Worm (Caenorhabditis elegans): ENCODE results near the gene Y7A5A.5.
A peak's percentile ranks its signal among the peaks of the same experiment; 100 is the strongest.

The Y7A5A.5 gene

DNA sequence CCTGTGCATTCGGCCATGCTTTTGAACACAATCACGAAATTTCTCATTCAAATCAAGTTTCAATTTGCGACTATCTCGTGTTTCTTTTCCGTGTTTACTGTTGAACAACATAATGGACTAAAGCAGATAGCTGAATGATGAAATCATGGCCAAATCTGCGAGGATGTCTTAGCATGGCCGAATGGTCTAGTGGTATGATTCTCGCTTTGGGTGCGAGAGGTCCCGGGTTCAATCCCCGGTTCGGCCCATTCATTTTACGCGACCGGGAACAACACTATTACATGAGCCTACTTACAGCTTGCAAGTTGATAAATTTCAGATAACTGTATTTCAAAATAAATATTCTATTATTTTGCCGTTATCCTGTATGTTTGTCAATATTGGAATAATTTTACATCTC, 35.4 kb downstream of the Y7A5A.5 start:
- TF ChIP-seq nhr-129 (tag; optimal IDR thresholded peaks at IDR 0.05) (no peak), R02D3.7 (tag; optimal IDR thresholded peaks at IDR 0.05) (no peak), sma-9 (GFP tag; optimal IDR thresholded peaks at IDR 0.05) (no peak), sma-9 (tag; optimal IDR thresholded peaks at IDR 0.05) (no peak), peb-1 (tag; optimal IDR thresholded peaks at IDR 0.05) (no peak)

DNA sequence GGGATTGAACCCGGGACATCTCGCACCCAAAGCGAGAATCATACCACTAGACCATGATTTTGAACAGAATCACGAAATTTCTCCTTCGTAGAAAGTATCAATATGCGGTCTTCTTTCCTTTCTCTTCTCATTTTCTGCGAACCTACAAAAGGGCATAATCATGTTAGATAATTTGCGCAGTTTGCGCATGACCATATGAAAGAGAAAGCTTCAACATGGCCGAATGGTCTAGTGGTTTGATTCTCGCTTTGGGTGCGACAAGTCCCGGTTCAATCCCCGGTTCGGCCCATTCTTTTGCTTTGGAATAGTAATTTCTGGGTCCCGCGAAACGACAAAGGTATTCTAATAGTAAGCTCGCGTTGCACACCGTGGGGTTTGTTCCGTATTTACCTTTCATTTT, 38.8 kb downstream of the Y7A5A.5 start:
- no peak for TF ChIP-seq lin-13 (GFP tag; optimal IDR thresholded peaks at IDR 0.05)
- peak; percentile 33 for TF ChIP-seq nhr-21 (tag; optimal IDR thresholded peaks at IDR 0.05)

DNA sequence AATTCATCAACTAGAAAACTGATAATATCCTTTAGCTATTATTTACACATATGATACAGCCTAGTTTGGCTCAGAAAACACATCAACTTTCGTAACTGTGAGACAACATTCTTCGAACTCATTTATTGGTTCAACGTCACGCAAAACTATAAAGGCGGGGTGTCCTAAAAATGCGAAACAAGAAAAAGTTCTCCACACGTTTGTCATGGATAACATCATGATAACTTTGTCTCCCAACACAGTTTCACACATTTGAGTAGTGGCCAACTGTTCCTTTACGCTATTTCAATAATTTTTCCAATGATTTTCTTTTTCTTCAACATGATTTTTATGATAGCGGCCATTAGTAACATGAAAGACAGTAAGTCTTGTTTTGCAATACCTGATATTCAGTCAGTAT, 39.9 kb downstream of the Y7A5A.5 start, which contains the start of gene srxa-9:
Gene srxa-9, plus strand, starts transcription at position 301 of the 400 bp plus-strand sequence.
- no peak for TF ChIP-seq ZK546.5 (tag; optimal IDR thresholded peaks at IDR 0.05)
- TF ChIP-seq ceh-82 (tag; optimal IDR thresholded peaks at IDR 0.05) = no peak
- no peak for TF ChIP-seq nhr-23 (tag; optimal IDR thresholded peaks at IDR 0.05)
- no peak for TF ChIP-seq fos-1 (tag; optimal IDR thresholded peaks at IDR 0.05)
- no peak for TF ChIP-seq ztf-4 (tag; optimal IDR thresholded peaks at IDR 0.05)
- TF ChIP-seq lin-13 (GFP tag; optimal IDR thresholded peaks at IDR 0.05) = no peak
- TF ChIP-seq elt-3 (tag; optimal IDR thresholded peaks at IDR 0.05) = no peak
- TF ChIP-seq zag-1 (tag; optimal IDR thresholded peaks at IDR 0.05) = no peak
- TF ChIP-seq nhr-25 (tag; optimal IDR thresholded peaks at IDR 0.05) = no peak
- TF ChIP-seq mbf-1 (tag; optimal IDR thresholded peaks at IDR 0.05) = no peak
- no peak for TF ChIP-seq egl-27 (tag; optimal IDR thresholded peaks at IDR 0.05)
- TF ChIP-seq lsy-2 (tag; optimal IDR thresholded peaks at IDR 0.05) = no peak
- no peak for TF ChIP-seq dmd-4 (tag; optimal IDR thresholded peaks at IDR 0.05)
- no peak for TF ChIP-seq ztf-11 (tag; optimal IDR thresholded peaks at IDR 0.05)

DNA sequence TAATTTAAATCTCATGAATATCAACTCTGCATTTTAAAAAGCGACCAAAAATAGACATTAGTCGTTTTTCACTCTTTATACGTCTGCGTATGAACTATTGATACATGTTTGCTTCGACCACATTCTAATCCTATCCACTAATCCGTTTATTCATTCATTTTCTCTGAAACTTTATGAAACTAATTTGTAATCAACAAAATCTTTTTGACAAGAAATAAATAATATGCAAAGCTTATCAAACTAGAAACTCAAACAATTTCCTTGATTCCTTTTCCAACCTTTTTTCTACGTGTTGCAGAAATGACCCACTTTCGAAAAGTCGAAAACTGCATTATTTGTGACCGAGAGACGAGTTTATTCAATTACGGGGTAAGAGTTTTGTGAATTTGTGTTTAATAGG, 44.3 kb downstream of the Y7A5A.5 start, which contains the start of gene nhr-255:
Gene nhr-255, plus strand, starts transcription at position 301 of the 400 bp plus-strand sequence.
- no peak for TF ChIP-seq gmeb-1 (tag; optimal IDR thresholded peaks at IDR 0.05)
- TF ChIP-seq skn-1 (tag; optimal IDR thresholded peaks at IDR 0.05) = no peak
- no peak for TF ChIP-seq blmp-1 (tag; optimal IDR thresholded peaks at IDR 0.05; ENCODE audit: insufficient read depth)

DNA sequence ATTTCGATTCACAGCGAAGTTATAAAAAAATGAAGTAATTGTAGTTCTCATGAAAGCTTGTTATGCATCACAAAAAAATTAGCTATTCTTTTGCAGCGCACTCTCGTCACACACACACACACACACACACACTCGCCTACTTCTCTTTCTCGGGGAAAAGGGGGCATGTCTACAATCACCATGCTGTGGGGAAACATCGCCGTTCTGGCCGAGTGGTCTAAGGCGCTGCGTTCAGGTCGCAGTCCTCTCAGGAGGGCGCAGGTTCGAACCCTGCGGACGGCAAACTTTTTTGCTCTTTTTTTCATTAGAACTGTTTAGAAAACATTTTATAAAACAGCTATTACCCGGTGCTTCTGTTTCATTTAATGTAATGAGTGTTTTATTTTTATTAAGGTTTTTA, 44.8 kb downstream of the Y7A5A.5 start:
- TF ChIP-seq lin-13 (GFP tag; optimal IDR thresholded peaks at IDR 0.05) = peak; percentile 52
- peak in 1 of 2 experiments; percentile 33 for TF ChIP-seq mdl-1 (tag; optimal IDR thresholded peaks at IDR 0.05)
- TF ChIP-seq snpc-4 (tag; optimal IDR thresholded peaks at IDR 0.05) = peak; percentile 49
- peak; percentile 59 for TF ChIP-seq crh-2 (tag; optimal IDR thresholded peaks at IDR 0.05)
- TF ChIP-seq blmp-1 (tag; optimal IDR thresholded peaks at IDR 0.05; ENCODE audit: insufficient read depth) = no peak
- peak; percentile 53 for TF ChIP-seq sma-9 (GFP tag; optimal IDR thresholded peaks at IDR 0.05)
- no peak for TF ChIP-seq sma-9 (tag; optimal IDR thresholded peaks at IDR 0.05)
- peak; percentile 41 for TF ChIP-seq F13H6.1 (tag; optimal IDR thresholded peaks at IDR 0.05)
- TF ChIP-seq fos-1 (tag; optimal IDR thresholded peaks at IDR 0.05) = peak; percentile 43
- peak; percentile 57 for TF ChIP-seq lin-11 (tag; optimal IDR thresholded peaks at IDR 0.05)
- TF ChIP-seq ceh-16 (tag; optimal IDR thresholded peaks at IDR 0.05) = peak; percentile 8
- TF ChIP-seq Y55F3AM.14 (GFP tag; optimal IDR thresholded peaks at IDR 0.05) = peak; percentile 41
- peak; percentile 39 for TF ChIP-seq sma-3 (GFP tag; optimal IDR thresholded peaks at IDR 0.05)
- peak; percentile 13 for TF ChIP-seq C34F6.9 (tag; optimal IDR thresholded peaks at IDR 0.05)
- peak; percentile 33 to 59 for TF ChIP-seq lsy-2 (tag; optimal IDR thresholded peaks at IDR 0.05)
- peak; percentile 63 for TF ChIP-seq unc-55 (GFP tag; optimal IDR thresholded peaks at IDR 0.05)
- TF ChIP-seq zag-1 (tag; optimal IDR thresholded peaks at IDR 0.05) = peak; percentile 2
- TF ChIP-seq ztf-11 (tag; optimal IDR thresholded peaks at IDR 0.05) = no peak
- no peak for TF ChIP-seq skn-1 (tag; optimal IDR thresholded peaks at IDR 0.05)
- peak; percentile 84 for TF ChIP-seq nhr-129 (tag; optimal IDR thresholded peaks at IDR 0.05)
- TF ChIP-seq nhr-25 (tag; optimal IDR thresholded peaks at IDR 0.05) = no peak
- TF ChIP-seq gmeb-1 (tag; optimal IDR thresholded peaks at IDR 0.05) = peak; percentile 57
- TF ChIP-seq nhr-10 (tag; optimal IDR thresholded peaks at IDR 0.05) = no peak

Data from whole organism, L2 larva.